Worm (Caenorhabditis elegans): ENCODE results near the gene C27H6.9.

DNA sequence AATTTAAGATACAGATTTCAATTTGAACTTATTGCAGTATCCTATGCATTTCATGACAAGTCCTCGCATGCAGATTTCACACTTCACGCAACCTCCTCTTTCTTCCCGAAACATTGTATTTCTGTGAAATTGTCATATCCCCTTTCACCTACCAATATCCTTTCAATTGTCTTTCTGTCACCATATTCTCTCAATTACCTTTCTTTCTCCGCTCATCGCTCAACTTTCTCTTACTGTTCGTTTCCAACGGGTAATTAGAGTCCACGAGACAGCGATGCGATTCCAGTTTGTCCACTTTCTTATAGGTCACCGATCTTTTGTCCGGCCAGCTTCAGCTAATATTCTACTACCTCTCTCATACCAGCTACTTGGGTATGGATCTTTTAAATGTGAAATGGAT lies 30.3 kb upstream of the C27H6.9 start, which contains the start of gene mam-5:
- no peak for TF ChIP-seq zip-2 (tag; optimal IDR thresholded peaks at IDR 0.05)
- TF ChIP-seq ztf-11 (tag; optimal IDR thresholded peaks at IDR 0.05) = no peak
- TF ChIP-seq pqm-1 (tag; optimal IDR thresholded peaks at IDR 0.05) = no peak
- no peak for TF ChIP-seq mdl-1 (tag; optimal IDR thresholded peaks at IDR 0.05)
- TF ChIP-seq ceh-82 (tag; optimal IDR thresholded peaks at IDR 0.05) = no peak
- no peak for TF ChIP-seq fos-1 (tag; optimal IDR thresholded peaks at IDR 0.05)
- no peak for TF ChIP-seq nhr-6 (tag; optimal IDR thresholded peaks at IDR 0.05)
- no peak for TF ChIP-seq skn-1 (tag; optimal IDR thresholded peaks at IDR 0.05)
- no peak for TF ChIP-seq dmd-8 (GFP tag; IDR thresholded peaks at IDR 0.05)
- no peak for TF ChIP-seq unc-130 (GFP tag; optimal IDR thresholded peaks at IDR 0.05)
- no peak for TF ChIP-seq F37D6.2 (tag; optimal IDR thresholded peaks at IDR 0.05)
- no peak for TF ChIP-seq dpl-1 (GFP tag; optimal IDR thresholded peaks at IDR 0.05)
- TF ChIP-seq unc-62 (GFP tag; optimal IDR thresholded peaks at IDR 0.05 in 1 of 2) = no peak
- no peak for TF ChIP-seq unc-62 (tag; optimal IDR thresholded peaks at IDR 0.05)
- TF ChIP-seq F49E8.2 (tag; optimal IDR thresholded peaks at IDR 0.05; ENCODE audit: borderline replicate concordance) = no peak

Data from whole organism, L4 larva.